Worm (Caenorhabditis elegans): ENCODE measurements around the gene col-86.

DNA sequence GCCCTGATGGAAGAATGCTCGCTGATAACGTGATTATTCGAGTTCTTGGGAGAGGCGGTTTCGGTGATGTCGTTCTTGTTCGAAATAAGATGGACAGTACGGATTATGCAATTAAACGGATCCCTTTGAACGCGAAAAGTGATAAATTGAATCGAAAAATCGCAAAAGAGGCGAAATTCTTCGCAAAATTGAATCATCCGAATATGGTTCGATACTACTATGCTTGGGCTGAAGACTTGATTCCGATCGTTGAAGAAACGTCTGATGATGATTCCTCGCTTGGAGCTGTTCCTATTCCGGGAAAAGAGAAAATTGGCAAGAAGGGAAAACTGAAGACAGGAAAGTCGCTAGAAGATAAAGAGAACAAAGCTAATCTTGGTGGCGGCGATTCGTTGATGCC, 12.1 kb downstream of the col-86 start:
- no peak for TF ChIP-seq W03F9.2 (tag; optimal IDR thresholded peaks at IDR 0.05)
- no peak for TF ChIP-seq dao-5 (tag; optimal IDR thresholded peaks at IDR 0.05)
- no peak for TF ChIP-seq him-1 (tag; optimal IDR thresholded peaks at IDR 0.05)

Measured in whole organism, L4/young adult.